Fruit fly (Drosophila melanogaster) whole organism, embryonic: ENCODE measurements around the gene Cat.
A peak's percentile ranks its signal among the peaks of the same experiment; 100 is the strongest.

Experiments used
- CG15269 ChIP-seq: fragments of 200-800 bp; sonication (Bioruptor generic); optimal IDR thresholded peaks from 2 replicates; lab custom pipeline; 2018; ENCODE audit warnings: missing biosample characterization, mild to moderate bottlenecking, missing genetic modification characterization, moderate library complexity
- CG16779 ChIP-seq: fragments of 200-800 bp; sonication (Bioruptor generic); IDR thresholded peaks from 2 replicates; pipeline ENCODE4 v1.3.6; 2022; ENCODE audit warnings: missing biosample characterization, missing genetic modification characterization
- CG17829 ChIP-seq: fragments of 200-800 bp; optimal IDR thresholded peaks from 2 replicates; lab custom pipeline; 2019; ENCODE audit warnings: missing biosample characterization, mild to moderate bottlenecking, missing genetic modification characterization, moderate library complexity
- CG17912 ChIP-seq: fragments of 200-800 bp; sonication (Bioruptor generic); optimal IDR thresholded peaks from 2 replicates; lab custom pipeline; 2018; ENCODE audit warnings: missing biosample characterization, mild to moderate bottlenecking, missing genetic modification characterization
- CG2712 ChIP-seq: fragments of 200-800 bp; optimal IDR thresholded peaks from 3 replicates; lab custom pipeline; 2019; ENCODE audit warnings: missing biosample characterization, mild to moderate bottlenecking, missing genetic modification characterization, moderate library complexity
- CG5180 ChIP-seq: fragments of 200-800 bp; sonication (Bioruptor generic); optimal IDR thresholded peaks from 3 replicates; lab custom pipeline; 2017; ENCODE audit warnings: missing biosample characterization, missing genetic modification characterization, mild to moderate bottlenecking, moderate library complexity, missing genetic modification reagents
- CG8924 ChIP-seq: fragments of 200-800 bp; optimal IDR thresholded peaks from 3 replicates; lab custom pipeline; 2019; ENCODE audit warnings: missing biosample characterization, mild to moderate bottlenecking, missing genetic modification characterization, moderate library complexity
- Ets97D ChIP-seq: fragments of 200-800 bp; sonication (Bioruptor generic); optimal IDR thresholded peaks from 3 replicates; lab custom pipeline; 2016; ENCODE audit warnings: missing biosample characterization, missing genetic modification characterization
- chif ChIP-seq, 2 experiments: fragments of 200-800 bp; sonication (Bioruptor generic); optimal IDR thresholded peaks; 3 replicates each; lab custom pipeline; 2016; ENCODE audit warnings: missing biosample characterization in 2 of 2, missing genetic modification characterization in 2 of 2
- dpn ChIP-seq, 2 experiments: fragments of 200-800 bp; sonication (Bioruptor generic); optimal IDR thresholded peaks; 3 replicates each; lab custom pipeline; 2016; ENCODE audit warnings: missing biosample characterization in 2 of 2, missing genetic modification characterization in 2 of 2
- exex ChIP-seq: fragments of 200-800 bp; sonication (Bioruptor generic); optimal IDR thresholded peaks from 4 replicates; lab custom pipeline; 2018; ENCODE audit warnings: missing biosample characterization, mild to moderate bottlenecking, missing genetic modification characterization, moderate library complexity
- pum ChIP-seq: fragments of 200-800 bp; sonication (Bioruptor generic); optimal IDR thresholded peaks from 2 replicates; lab custom pipeline; 2016; ENCODE audit warnings: missing biosample characterization, missing genetic modification characterization
- sc ChIP-seq, 3 experiments: fragments of >200 bp in 2 of 3; fragments of 200-800 bp in 1 of 3; sonication (Bioruptor generic) in 1 of 3; optimal IDR thresholded peaks; 2 replicates in 2 of 3; 3 replicates in 1 of 3; lab custom pipeline; 2017; ENCODE audit warnings: mild to moderate bottlenecking in 1 of 3, missing biosample characterization in 1 of 3, missing genetic modification characterization in 1 of 3, missing genetic modification reagents in 1 of 3
- usp ChIP-seq: fragments of >200 bp; optimal IDR thresholded peaks from 2 replicates; lab custom pipeline; 2017; ENCODE audit warnings: missing biosample characterization, missing genetic modification characterization

DNA sequence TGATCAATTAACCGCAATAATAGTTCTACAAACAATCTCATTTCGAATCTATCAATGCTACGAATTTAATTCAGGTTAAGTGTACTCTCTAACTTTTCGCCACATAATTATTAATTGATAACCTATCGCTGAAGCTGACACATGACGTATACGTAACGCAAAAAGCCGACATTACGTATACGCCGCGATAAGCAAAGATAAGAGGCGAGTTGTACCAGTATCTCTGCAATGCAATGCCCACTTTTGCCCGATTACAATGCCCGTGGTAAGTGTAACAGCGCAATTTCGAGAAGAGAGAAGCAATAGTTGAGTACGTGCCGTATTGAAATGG, 30.4 kb upstream of the Cat start:
- TF ChIP-seq CG16779 (GFP tag; lab: Robert Waterston, UW) (no peak), chif (GFP tag; optimal IDR thresholded peaks at IDR 0.05; lab: Kevin White, UChicago) (no peak), CG8924 (tag; lab: Kevin White, UChicago) (no peak), CG15269 (tag; lab: Kevin White, UChicago) (no peak), sc (optimal IDR thresholded peaks at IDR 0.05; lab: Kevin White, UChicago) (no peak), sc (GFP tag; optimal IDR thresholded peaks at IDR 0.05; lab: Kevin White, UChicago) (no peak), Ets97D (GFP tag; lab: Kevin White, UChicago) (no peak), usp (no peak), CG17829 (tag; lab: Kevin White, UChicago) (no peak), CG17912 (GFP tag; lab: Kevin White, UChicago) (no peak), CG5180 (GFP tag; lab: Kevin White, UChicago) (no peak), CG2712 (tag; lab: Kevin White, UChicago) (no peak), dpn (GFP tag; optimal IDR thresholded peaks at IDR 0.05; lab: Kevin White, UChicago) (no peak), exex (tag; lab: Kevin White, UChicago) (peak; percentile 94), pum (GFP tag; lab: Kevin White, UChicago) (no peak)
